Fruit fly (Drosophila melanogaster): Measurements from ENCODE around the gene CG13893.

dm6 chr3L:610765-611164, 7.0 kb upstream of the CG13893 start:
- TF ChIP-seq Blimp-1 (GFP tag; optimal IDR thresholded peaks at IDR 0.05) (no peak), Sox102F (GFP tag; optimal IDR thresholded peaks at IDR 0.05) (no peak), CG8632 (GFP tag; optimal IDR thresholded peaks at IDR 0.05) (no peak), dsx (GFP tag; optimal IDR thresholded peaks at IDR 0.05; ENCODE audit: poor library complexity, severe bottlenecking) (no peak)

All from whole organism, prepupa.